Fruit fly (Drosophila melanogaster) whole organism, pupa: ENCODE measurements around the gene cv-c.

ENCODE experiments used
- CG10348 ChIP-seq: fragments of 200-800 bp; sonication (Bioruptor generic); IDR thresholded peaks from 2 replicates; pipeline ENCODE4 v1.3.6; 2022; ENCODE audit warnings: missing biosample characterization, missing genetic modification characterization
- CG12605 ChIP-seq: fragments of 200-800 bp; sonication (Bioruptor generic); IDR thresholded peaks from 2 replicates; pipeline ENCODE4 v1.3.6; 2022; ENCODE audit warnings: missing biosample characterization, missing genetic modification characterization
- CG13204 ChIP-seq: fragments of 200-800 bp; sonication (Bioruptor generic); optimal IDR thresholded peaks from 2 replicates; lab custom pipeline; 2018; ENCODE audit warnings: missing biosample characterization, mild to moderate bottlenecking, missing genetic modification characterization, moderate library complexity
- CG14655 ChIP-seq: fragments of 200-800 bp; sonication (Bioruptor generic); optimal IDR thresholded peaks from 3 replicates; lab custom pipeline; 2017; ENCODE audit warnings: mild to moderate bottlenecking, missing biosample characterization, missing genetic modification reagents, missing genetic modification characterization
- CG15710 ChIP-seq: fragments of 200-800 bp; sonication (Bioruptor generic); optimal IDR thresholded peaks from 2 replicates; lab custom pipeline; 2018; ENCODE audit warnings: missing biosample characterization, mild to moderate bottlenecking, missing genetic modification characterization, moderate library complexity
- CG17806 ChIP-seq: fragments of 200-800 bp; sonication (Bioruptor generic); optimal IDR thresholded peaks from 2 replicates; lab custom pipeline; 2018; ENCODE audit warnings: missing biosample characterization, mild to moderate bottlenecking, missing genetic modification characterization, moderate library complexity
- CG32121 ChIP-seq: fragments of 200-800 bp; sonication (Bioruptor generic); IDR thresholded peaks from 2 replicates; pipeline ENCODE4 v1.3.6; 2022; ENCODE audit warnings: missing biosample characterization, missing genetic modification characterization
- CG34367 ChIP-seq: fragments of 200-800 bp; sonication (Bioruptor generic); optimal IDR thresholded peaks from 2 replicates; lab custom pipeline; 2018; ENCODE audit warnings: missing biosample characterization, mild to moderate bottlenecking, missing genetic modification characterization
- CG4496 ChIP-seq: fragments of 200-800 bp; sonication (Bioruptor generic); IDR thresholded peaks from 3 replicates; pipeline ENCODE4 v1.3.6; 2022; ENCODE audit warnings: missing biosample characterization, missing genetic modification characterization
- CG8159 ChIP-seq: fragments of 200-800 bp; sonication (Bioruptor generic); optimal IDR thresholded peaks from 3 replicates; lab custom pipeline; 2018; ENCODE audit warnings: missing biosample characterization, mild to moderate bottlenecking, missing genetic modification characterization, moderate library complexity
- CG8301 ChIP-seq: fragments of 200-800 bp; sonication (Bioruptor generic); optimal IDR thresholded peaks from 2 replicates; lab custom pipeline; 2018; ENCODE audit warnings: missing biosample characterization, mild to moderate bottlenecking, missing genetic modification characterization
- CG9948 ChIP-seq: fragments of 200-800 bp; sonication (Bioruptor generic); optimal IDR thresholded peaks from 2 replicates; lab custom pipeline; 2018; ENCODE audit warnings: missing biosample characterization, mild to moderate bottlenecking, missing genetic modification characterization, moderate library complexity
- D1 ChIP-seq: fragments of 200-800 bp; sonication (Bioruptor generic); optimal IDR thresholded peaks from 2 replicates; lab custom pipeline; 2018; ENCODE audit warnings: missing biosample characterization, mild to moderate bottlenecking, missing genetic modification characterization, moderate library complexity
- EcR ChIP-seq: fragments of 200-800 bp; sonication (Bioruptor generic); optimal IDR thresholded peaks from 3 replicates; lab custom pipeline; 2019; ENCODE audit warnings: missing biosample characterization, missing genetic modification characterization, mild to moderate bottlenecking, moderate library complexity, missing genetic modification reagents
- Ets98B ChIP-seq: fragments of 200-800 bp; sonication (Bioruptor generic); IDR thresholded peaks from 2 replicates; pipeline ENCODE4 v1.3.6; 2022; ENCODE audit warnings: missing biosample characterization, missing genetic modification characterization
- Pif1A ChIP-seq: fragments of 200-800 bp; sonication (Bioruptor generic); optimal IDR thresholded peaks from 3 replicates; lab custom pipeline; 2016; ENCODE audit warnings: missing biosample characterization, missing genetic modification characterization
- Pif1B ChIP-seq: fragments of 200-800 bp; sonication (Bioruptor generic); optimal IDR thresholded peaks from 3 replicates; lab custom pipeline; 2016; ENCODE audit warnings: missing biosample characterization, missing genetic modification characterization
- Snoo ChIP-seq: fragments of 200-800 bp; sonication (Bioruptor generic); optimal IDR thresholded peaks from 3 replicates; lab custom pipeline; 2017; ENCODE audit warnings: missing biosample characterization, mild to moderate bottlenecking, missing genetic modification characterization, inconsistent platforms
- fd96Ca ChIP-seq: fragments of 200-800 bp; sonication (Bioruptor generic); IDR thresholded peaks from 3 replicates; pipeline ENCODE4 v1.3.6; 2022; ENCODE audit warnings: missing biosample characterization, missing genetic modification characterization
- gl ChIP-seq: fragments of 200-800 bp; sonication (Bioruptor generic); optimal IDR thresholded peaks from 2 replicates; lab custom pipeline; 2018; ENCODE audit warnings: missing biosample characterization, mild to moderate bottlenecking, missing genetic modification characterization
- rn ChIP-seq: fragments of 200-800 bp; sonication (Bioruptor generic); IDR thresholded peaks from 2 replicates; pipeline ENCODE4 v1.3.6; 2022; ENCODE audit warnings: missing biosample characterization, missing genetic modification characterization

cv-c gene

DNA sequence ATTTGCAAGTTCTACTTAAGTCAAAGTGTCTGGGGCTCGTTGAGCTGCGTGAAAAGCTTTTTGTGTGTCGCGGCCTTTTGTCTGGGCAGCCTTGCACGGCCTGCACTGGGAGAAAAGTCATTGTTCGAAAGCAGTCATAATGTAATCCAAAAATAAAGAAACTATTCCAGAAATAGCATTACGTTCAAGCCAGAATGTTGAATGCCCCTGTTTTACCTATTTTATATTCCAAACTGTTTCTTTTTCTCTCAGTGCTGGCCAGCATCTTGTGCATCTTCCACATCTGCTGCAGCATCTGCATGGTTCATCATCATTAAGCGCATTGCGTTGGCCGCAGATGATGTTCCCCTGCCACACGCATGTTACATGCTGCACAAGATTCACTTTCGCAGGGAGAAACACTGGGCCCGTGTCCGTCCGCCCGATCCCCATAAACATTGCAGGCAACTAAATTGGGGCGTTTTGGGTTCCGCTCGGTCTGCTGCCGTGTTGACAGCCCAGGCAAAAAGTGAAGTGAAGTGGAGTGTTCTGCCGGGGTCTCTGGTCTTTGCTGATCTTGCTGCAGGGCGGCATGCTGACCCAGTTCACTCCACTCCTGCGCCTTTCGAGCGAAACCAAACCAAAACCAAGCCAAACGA is 68.0 kb downstream of the cv-c start:
- peak; percentile 73 for TF ChIP-seq D1 (tag; lab: Kevin White, UChicago)
- peak; percentile 76 for TF ChIP-seq CG8301 (tag; lab: Kevin White, UChicago)
- TF ChIP-seq CG8159 (tag; lab: Kevin White, UChicago): peak; percentile 93
- peak; percentile 40 for TF ChIP-seq EcR
- TF ChIP-seq CG17806 (tag; lab: Kevin White, UChicago): peak; percentile 94
- peak; percentile 85 for TF ChIP-seq Pif1B (GFP tag; lab: Kevin White, UChicago)
- peak; percentile 91 for TF ChIP-seq CG4496 (GFP tag; lab: Robert Waterston, UW)
- TF ChIP-seq gl (tag; lab: Kevin White, UChicago): peak; percentile 89
- TF ChIP-seq rn (GFP tag; lab: Robert Waterston, UW): peak; percentile 83
- peak; percentile 84 for TF ChIP-seq CG14655 (GFP tag; lab: Kevin White, UChicago)
- TF ChIP-seq CG32121: peak; percentile 52; the same call in 1 of the 2 replicates
- TF ChIP-seq CG13204 (GFP tag; lab: Kevin White, UChicago): peak; percentile 89
- TF ChIP-seq Pif1A (GFP tag; lab: Kevin White, UChicago): peak; percentile 88
- TF ChIP-seq Snoo (tag; lab: Kevin White, UChicago): peak; percentile 92
- TF ChIP-seq CG10348 (GFP tag; lab: Robert Waterston, UW): no peak
- peak; percentile 93 for TF ChIP-seq CG15710 (tag; lab: Kevin White, UChicago)
- TF ChIP-seq Ets98B (GFP tag; lab: Robert Waterston, UW): peak; percentile 75
- TF ChIP-seq CG9948 (tag; lab: Kevin White, UChicago): peak; percentile 93
- peak; percentile 94 for TF ChIP-seq CG34367 (tag; lab: Kevin White, UChicago)
- peak; percentile 66 for TF ChIP-seq CG12605 (GFP tag; lab: Robert Waterston, UW)
- TF ChIP-seq fd96Ca: peak; percentile 83
- TF ChIP-seq, all 21 proteins: peak for 20

DNA sequence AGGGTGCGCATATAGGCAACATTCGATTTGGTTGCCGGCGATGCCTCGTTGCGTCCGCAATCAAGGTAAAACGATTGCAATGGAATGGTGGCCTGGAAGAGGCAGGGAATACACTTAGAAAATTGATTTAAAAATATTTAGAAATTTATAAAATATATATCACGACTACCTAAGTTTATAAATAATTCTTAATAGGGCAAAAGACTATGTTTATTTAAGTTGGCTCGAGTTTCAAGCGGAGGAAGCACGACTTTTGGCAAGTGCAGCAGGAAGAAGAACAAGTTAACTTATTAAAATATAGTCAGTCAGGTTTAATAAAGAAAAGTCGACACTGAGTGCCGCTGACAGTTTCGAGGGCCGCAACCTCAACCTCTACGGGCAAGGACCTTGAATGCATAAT is 71.1 kb downstream of the cv-c start:
- peak; percentile 52 for TF ChIP-seq CG17806 (tag; lab: Kevin White, UChicago)
- TF ChIP-seq CG9948 (tag; lab: Kevin White, UChicago): peak; percentile 51
- peak; percentile 11 for TF ChIP-seq Pif1B (GFP tag; lab: Kevin White, UChicago)
- TF ChIP-seq CG14655 (GFP tag; lab: Kevin White, UChicago): no peak
- peak; percentile 39 for TF ChIP-seq CG34367 (tag; lab: Kevin White, UChicago)
- no peak for TF ChIP-seq CG4496 (GFP tag; lab: Robert Waterston, UW)
- TF ChIP-seq Snoo (tag; lab: Kevin White, UChicago): no peak
- TF ChIP-seq CG15710 (tag; lab: Kevin White, UChicago): peak; percentile 62
- TF ChIP-seq rn (GFP tag; lab: Robert Waterston, UW): no peak
- TF ChIP-seq CG8159 (tag; lab: Kevin White, UChicago): peak; percentile 59
- TF ChIP-seq CG10348 (GFP tag; lab: Robert Waterston, UW): no peak
- TF ChIP-seq EcR: peak; percentile 36
- TF ChIP-seq CG13204 (GFP tag; lab: Kevin White, UChicago): no peak

DNA sequence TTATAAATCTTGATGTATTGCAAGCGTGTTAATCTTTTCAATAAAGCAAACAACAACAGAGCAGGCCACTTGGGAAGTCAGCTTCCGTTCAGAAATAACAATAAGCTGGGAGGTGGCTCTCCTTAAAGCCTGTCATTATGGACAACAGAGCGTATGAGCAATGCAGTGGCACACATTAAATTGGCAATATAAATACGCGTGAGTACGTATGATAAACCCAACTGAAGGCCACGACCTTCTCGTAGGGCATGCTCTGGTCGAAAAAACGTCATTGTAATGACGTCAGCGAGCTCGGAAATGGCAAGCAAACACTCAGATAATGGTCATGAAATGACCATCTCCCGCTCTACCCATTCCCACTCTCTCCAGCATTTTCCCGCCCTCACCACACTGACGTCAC is 74.9 kb downstream of the cv-c start:
- TF ChIP-seq CG32121 (no peak), EcR (no peak), CG14655 (GFP tag; lab: Kevin White, UChicago) (no peak), Pif1A (GFP tag; lab: Kevin White, UChicago) (no peak), D1 (tag; lab: Kevin White, UChicago) (no peak), CG34367 (tag; lab: Kevin White, UChicago) (no peak), CG8159 (tag; lab: Kevin White, UChicago) (no peak), rn (GFP tag; lab: Robert Waterston, UW) (no peak), CG13204 (GFP tag; lab: Kevin White, UChicago) (no peak), Ets98B (GFP tag; lab: Robert Waterston, UW) (no peak), CG17806 (tag; lab: Kevin White, UChicago) (no peak), fd96Ca (no peak), CG12605 (GFP tag; lab: Robert Waterston, UW) (no peak), CG9948 (tag; lab: Kevin White, UChicago) (no peak), Pif1B (GFP tag; lab: Kevin White, UChicago) (no peak), CG4496 (GFP tag; lab: Robert Waterston, UW) (no peak), CG8301 (tag; lab: Kevin White, UChicago) (no peak), Snoo (tag; lab: Kevin White, UChicago) (no peak), CG10348 (GFP tag; lab: Robert Waterston, UW) (no peak)

DNA sequence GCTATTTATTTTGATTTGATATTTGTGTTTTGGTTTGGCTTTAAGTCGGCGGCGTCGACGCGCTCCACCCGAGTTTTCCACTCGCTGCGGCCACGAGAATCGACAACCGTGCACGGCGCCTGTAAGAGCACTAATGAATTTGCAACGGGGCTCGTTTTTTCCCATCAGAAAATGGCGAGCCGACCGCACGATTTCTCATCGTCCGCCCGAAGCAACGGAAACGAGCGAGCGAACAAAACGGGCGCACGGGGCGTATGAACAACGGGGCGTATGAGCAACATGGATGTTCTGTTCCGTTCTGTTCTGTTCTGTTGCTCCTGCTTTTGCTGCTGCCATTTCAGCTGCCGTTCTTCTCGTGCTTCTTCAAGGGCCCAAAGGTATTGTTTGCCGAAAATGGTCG is 76.2 kb downstream of the cv-c start:
- no peak for TF ChIP-seq CG9948 (tag; lab: Kevin White, UChicago)
- no peak for TF ChIP-seq Pif1A (GFP tag; lab: Kevin White, UChicago)
- TF ChIP-seq CG12605 (GFP tag; lab: Robert Waterston, UW): 0 out of 2 replicates have a peak, but pooled peaks have one; percentile 23
- no peak for TF ChIP-seq CG8301 (tag; lab: Kevin White, UChicago)
- TF ChIP-seq gl (tag; lab: Kevin White, UChicago): no peak
- TF ChIP-seq CG15710 (tag; lab: Kevin White, UChicago): no peak
- peak; percentile 85 for TF ChIP-seq CG4496 (GFP tag; lab: Robert Waterston, UW)
- no peak for TF ChIP-seq Snoo (tag; lab: Kevin White, UChicago)
- TF ChIP-seq CG34367 (tag; lab: Kevin White, UChicago): no peak
- no peak for TF ChIP-seq CG8159 (tag; lab: Kevin White, UChicago)
- no peak for TF ChIP-seq EcR
- TF ChIP-seq rn (GFP tag; lab: Robert Waterston, UW): 0 out of 2 replicates have a peak, but pooled peaks have one; percentile 10
- TF ChIP-seq CG17806 (tag; lab: Kevin White, UChicago): no peak
- TF ChIP-seq Ets98B (GFP tag; lab: Robert Waterston, UW): peak; percentile 31; the same call in 1 of the 2 replicates

dm6 chr3R:14399375-14399774 is 82.1 kb downstream of the cv-c start:
- TF ChIP-seq CG9948 (tag; lab: Kevin White, UChicago) (no peak), CG15710 (tag; lab: Kevin White, UChicago) (no peak), Snoo (tag; lab: Kevin White, UChicago) (no peak), Pif1B (GFP tag; lab: Kevin White, UChicago) (peak; percentile 3), CG4496 (GFP tag; lab: Robert Waterston, UW) (0 out of 3 replicates have a peak, but pooled peaks have one; percentile 11), CG14655 (GFP tag; lab: Kevin White, UChicago) (peak; percentile 23), Pif1A (GFP tag; lab: Kevin White, UChicago) (peak; percentile 39), Ets98B (GFP tag; lab: Robert Waterston, UW) (peak; percentile 22; the same call in 1 of the 2 replicates), EcR (no peak), CG17806 (tag; lab: Kevin White, UChicago) (peak; percentile 57), fd96Ca (peak; percentile 32; the same call in 2 of the 3 replicates), CG8159 (tag; lab: Kevin White, UChicago) (peak; percentile 49)
